Worm (Caenorhabditis elegans) whole organism, young adult: ENCODE measurements around the gene gpd-2.

ENCODE experiments used
- C06A6.2 ChIP-seq: fragments of 200-800 bp; sonication (Bioruptor generic); conservative IDR thresholded peaks from 2 replicates; pipeline ENCODE4 v1.3.6; 2022; ENCODE audit warnings: missing genetic modification characterization, missing compliant biosample characterization
- F10E7.11 ChIP-seq: sonication (generic microtip); optimal IDR thresholded peaks from 2 replicates; lab custom pipeline; 2017; ENCODE audit warnings: mild to moderate bottlenecking, missing genetic modification characterization, moderate library complexity, missing compliant biosample characterization
- F23B12.7 ChIP-seq: sonication (generic microtip); optimal IDR thresholded peaks from 2 replicates; lab custom pipeline; 2017; ENCODE audit warnings: missing genetic modification characterization, mild to moderate bottlenecking, missing compliant biosample characterization, antibody characterized with exemption, moderate library complexity; ENCODE audit not compliant: insufficient read depth
- F52B5.7 ChIP-seq: sonication (generic microtip); optimal IDR thresholded peaks from 2 replicates; lab custom pipeline; 2016; ENCODE audit warnings: mild to moderate bottlenecking, missing genetic modification characterization, missing compliant biosample characterization
- F57A8.1 ChIP-seq: fragments of 200-800 bp; sonication (Bioruptor generic); optimal IDR thresholded peaks from 2 replicates; lab custom pipeline; 2018; ENCODE audit warnings: mild to moderate bottlenecking, missing genetic modification characterization, moderate library complexity, missing compliant biosample characterization
- F57C9.4 ChIP-seq: sonication (generic microtip); optimal IDR thresholded peaks from 2 replicates; lab custom pipeline; 2017; ENCODE audit warnings: mild to moderate bottlenecking, missing genetic modification characterization, missing compliant biosample characterization
- Y53F4B.3 ChIP-seq: fragments of 200-800 bp; sonication (Bioruptor generic); IDR thresholded peaks from 2 replicates; pipeline ENCODE4 v1.3.6; 2022; ENCODE audit warnings: missing genetic modification reagents, missing genetic modification characterization, missing compliant biosample characterization
- Y53G8AR.9 ChIP-seq: fragments of 200-800 bp; sonication (Bioruptor generic); conservative IDR thresholded peaks from 2 replicates; pipeline ENCODE4 v1.3.6; 2022; ENCODE audit warnings: missing genetic modification reagents, missing genetic modification characterization, missing compliant biosample characterization
- Y56A3A.18 ChIP-seq: fragments of 200-800 bp; sonication (Bioruptor generic); IDR thresholded peaks from 2 replicates; pipeline ENCODE4 v1.3.6; 2022; ENCODE audit warnings: missing genetic modification reagents, missing genetic modification characterization, missing compliant biosample characterization
- Y67H2A.10 ChIP-seq: fragments of 200-800 bp; sonication (Bioruptor generic); conservative IDR thresholded peaks from 2 replicates; pipeline ENCODE4 v1.3.6; 2022; ENCODE audit warnings: missing genetic modification reagents, missing genetic modification characterization, missing compliant biosample characterization
- Y79H2A.3 ChIP-seq: fragments of 200-800 bp; sonication (Bioruptor generic); conservative IDR thresholded peaks from 2 replicates; pipeline ENCODE4 v1.3.6; 2022; ENCODE audit warnings: missing genetic modification reagents, missing genetic modification characterization, missing compliant biosample characterization
- ZK185.1 ChIP-seq: sonication (generic microtip); optimal IDR thresholded peaks from 2 replicates; lab custom pipeline; 2016; ENCODE audit warnings: mild to moderate bottlenecking, missing genetic modification characterization, missing compliant biosample characterization; ENCODE audit not compliant: poor library complexity, severe bottlenecking
- aptf-3 ChIP-seq: fragments of 200-800 bp; sonication (Bioruptor generic); IDR thresholded peaks from 2 replicates; pipeline ENCODE4 v1.3.6; 2022; ENCODE audit warnings: missing genetic modification characterization, missing compliant biosample characterization
- atf-7 ChIP-seq: sonication (generic microtip); optimal IDR thresholded peaks from 2 replicates; lab custom pipeline; 2017; ENCODE audit warnings: mild to moderate bottlenecking, missing genetic modification characterization, missing compliant biosample characterization
- athp-1 ChIP-seq: sonication (generic microtip); optimal IDR thresholded peaks from 2 replicates; lab custom pipeline; 2017; ENCODE audit warnings: mild to moderate bottlenecking, missing genetic modification characterization, missing compliant biosample characterization
- attf-3 ChIP-seq: fragments of 200-800 bp; sonication (Bioruptor generic); conservative IDR thresholded peaks from 2 replicates; pipeline ENCODE4 v1.3.6; 2022; ENCODE audit warnings: missing genetic modification reagents, missing genetic modification characterization, missing compliant biosample characterization
- attf-5 ChIP-seq: fragments of 200-800 bp; sonication (Bioruptor generic); optimal IDR thresholded peaks from 2 replicates; lab custom pipeline; 2018; ENCODE audit warnings: mild to moderate bottlenecking, missing genetic modification characterization, missing compliant biosample characterization
- attf-6 ChIP-seq: fragments of 200-800 bp; sonication (Bioruptor generic); IDR thresholded peaks from 2 replicates; pipeline ENCODE4 v1.3.6; 2022; ENCODE audit warnings: missing genetic modification reagents, missing genetic modification characterization, missing compliant biosample characterization
- bed-2 ChIP-seq: fragments of 200-800 bp; sonication (Bioruptor generic); IDR thresholded peaks from 2 replicates; pipeline ENCODE4 v1.3.6; 2022; ENCODE audit warnings: missing genetic modification reagents, missing genetic modification characterization, missing compliant biosample characterization
- ceh-100 ChIP-seq: fragments of 200-800 bp; sonication (Bioruptor generic); IDR thresholded peaks from 2 replicates; pipeline ENCODE4 v1.3.6; 2022; ENCODE audit warnings: missing genetic modification reagents, missing genetic modification characterization, missing compliant biosample characterization
- ceh-40 ChIP-seq: fragments of 200-800 bp; sonication (Bioruptor generic); IDR thresholded peaks from 2 replicates; pipeline ENCODE4 v1.3.6; 2022; ENCODE audit warnings: missing genetic modification characterization, missing compliant biosample characterization
- ceh-58 ChIP-seq: fragments of 200-800 bp; sonication (Bioruptor generic); IDR thresholded peaks from 2 replicates; pipeline ENCODE4 v1.3.6; 2022; ENCODE audit warnings: missing genetic modification characterization, missing compliant biosample characterization
- ceh-91 ChIP-seq: fragments of 200-800 bp; sonication (Bioruptor generic); IDR thresholded peaks from 2 replicates; pipeline ENCODE4 v1.3.6; 2022; ENCODE audit warnings: missing genetic modification reagents, missing genetic modification characterization, missing compliant biosample characterization
- dox-1 ChIP-seq: fragments of 200-800 bp; sonication (Bioruptor generic); IDR thresholded peaks from 2 replicates; pipeline ENCODE4 v1.3.6; 2022; ENCODE audit warnings: missing genetic modification reagents, missing genetic modification characterization, missing compliant biosample characterization
- dpl-1 ChIP-seq: fragments of 150-350 bp; optimal IDR thresholded peaks from 2 replicates; lab custom pipeline; 2014; ENCODE audit warnings: missing biosample characterization, missing genetic modification reagents, missing genetic modification characterization
- egl-18 ChIP-seq: fragments of 200-800 bp; sonication (Bioruptor generic); IDR thresholded peaks from 2 replicates; pipeline ENCODE4 v1.3.6; 2022; ENCODE audit warnings: missing genetic modification reagents, missing genetic modification characterization, missing compliant biosample characterization
- ekl-4 ChIP-seq: fragments of 200-800 bp; sonication (Bioruptor generic); IDR thresholded peaks from 2 replicates; pipeline ENCODE4 v1.3.6; 2022; ENCODE audit warnings: missing genetic modification reagents, missing genetic modification characterization, missing compliant biosample characterization
- ets-4 ChIP-seq: fragments of 200-800 bp; sonication (Bioruptor generic); optimal IDR thresholded peaks from 2 replicates; lab custom pipeline; 2018; ENCODE audit warnings: mild to moderate bottlenecking, missing genetic modification characterization, missing compliant biosample characterization
- gei-17 ChIP-seq: fragments of 200-800 bp; sonication (Bioruptor generic); optimal IDR thresholded peaks from 2 replicates; lab custom pipeline; 2018; ENCODE audit warnings: mild to moderate bottlenecking, missing genetic modification characterization, missing compliant biosample characterization
- hlh-26 ChIP-seq: fragments of 200-800 bp; sonication (Bioruptor generic); conservative IDR thresholded peaks from 2 replicates; pipeline ENCODE4 v1.3.6; 2022; ENCODE audit warnings: missing genetic modification reagents, missing genetic modification characterization, missing compliant biosample characterization
- hmg-1.2 ChIP-seq: fragments of 200-800 bp; sonication (Bioruptor generic); IDR thresholded peaks from 2 replicates; pipeline ENCODE4 v1.3.6; 2022; ENCODE audit warnings: missing genetic modification reagents, missing genetic modification characterization, missing compliant biosample characterization
- hrde-1 ChIP-seq: sonication (generic microtip); optimal IDR thresholded peaks from 2 replicates; lab custom pipeline; 2016; ENCODE audit warnings: missing genetic modification characterization, mild to moderate bottlenecking, missing compliant biosample characterization, moderate library complexity, missing genotype, missing genetic modification reagents, borderline replicate concordance
- lin-26 ChIP-seq: fragments of 200-800 bp; sonication (Bioruptor generic); IDR thresholded peaks from 2 replicates; pipeline ENCODE4 v1.3.6; 2022; ENCODE audit warnings: missing genetic modification reagents, missing genetic modification characterization, missing compliant biosample characterization
- lin-40 ChIP-seq: sonication (generic microtip); optimal IDR thresholded peaks from 2 replicates; lab custom pipeline; 2016; ENCODE audit warnings: missing genetic modification characterization, mild to moderate bottlenecking, missing compliant biosample characterization, missing genotype, missing genetic modification reagents
- madf-10 ChIP-seq: sonication (generic microtip); optimal IDR thresholded peaks from 2 replicates; lab custom pipeline; 2016; ENCODE audit warnings: mild to moderate bottlenecking, missing genetic modification characterization, missing compliant biosample characterization
- mel-28 ChIP-seq: sonication (generic microtip); optimal IDR thresholded peaks from 2 replicates; lab custom pipeline; 2016; ENCODE audit warnings: borderline replicate concordance, mild to moderate bottlenecking, missing genetic modification characterization, missing compliant biosample characterization
- mxl-1 ChIP-seq: sonication (generic microtip); optimal IDR thresholded peaks from 2 replicates; lab custom pipeline; 2016; ENCODE audit warnings: missing genetic modification characterization, missing compliant biosample characterization
- nfyb-1 ChIP-seq: fragments of 200-800 bp; sonication (Bioruptor generic); IDR thresholded peaks from 2 replicates; pipeline ENCODE4 v1.3.6; 2022; ENCODE audit warnings: missing genetic modification reagents, missing genetic modification characterization, missing compliant biosample characterization
- nhr-120 ChIP-seq: fragments of 200-800 bp; sonication (Bioruptor generic); IDR thresholded peaks from 2 replicates; pipeline ENCODE4 v1.3.6; 2022; ENCODE audit warnings: missing genetic modification characterization, missing compliant biosample characterization
- nhr-179 ChIP-seq: sonication (generic microtip); optimal IDR thresholded peaks from 2 replicates; lab custom pipeline; 2016; ENCODE audit warnings: mild to moderate bottlenecking, missing genetic modification characterization, missing compliant biosample characterization
- nhr-80 ChIP-seq: sonication (generic microtip); optimal IDR thresholded peaks from 2 replicates; lab custom pipeline; 2016; ENCODE audit warnings: missing genetic modification characterization, missing compliant biosample characterization
- nhr-90 ChIP-seq: sonication (generic microtip); optimal IDR thresholded peaks from 2 replicates; lab custom pipeline; 2016; ENCODE audit warnings: missing genotype, mild to moderate bottlenecking, missing genetic modification characterization, missing compliant biosample characterization
- somi-1 ChIP-seq: fragments of 200-800 bp; sonication (Bioruptor generic); optimal IDR thresholded peaks from 2 replicates; lab custom pipeline; 2018; ENCODE audit warnings: mild to moderate bottlenecking, missing genetic modification characterization, missing compliant biosample characterization
- sptf-2 ChIP-seq: fragments of 200-800 bp; sonication (Bioruptor generic); optimal IDR thresholded peaks from 2 replicates; lab custom pipeline; 2018; ENCODE audit warnings: mild to moderate bottlenecking, missing genetic modification characterization, missing compliant biosample characterization
- unc-130 ChIP-seq: sonication (generic microtip); optimal IDR thresholded peaks from 2 replicates; lab custom pipeline; 2016; ENCODE audit warnings: missing genetic modification reagents, missing genetic modification characterization, missing compliant biosample characterization
- unc-62 ChIP-seq: fragments of 150-350 bp; optimal IDR thresholded peaks from 2 replicates; lab custom pipeline; 2014; ENCODE audit warnings: missing biosample characterization, missing genetic modification reagents, missing genetic modification characterization
- zfh-2 ChIP-seq: fragments of 200-800 bp; sonication (Bioruptor generic); conservative IDR thresholded peaks from 2 replicates; pipeline ENCODE4 v1.3.6; 2022; ENCODE audit warnings: missing genetic modification reagents, missing genetic modification characterization, missing compliant biosample characterization
- ztf-22 ChIP-seq: fragments of 200-800 bp; sonication (Bioruptor generic); optimal IDR thresholded peaks from 2 replicates; lab custom pipeline; 2018; ENCODE audit warnings: mild to moderate bottlenecking, missing genetic modification characterization, moderate library complexity, missing compliant biosample characterization
- ztf-6 ChIP-seq: fragments of 200-800 bp; sonication (Bioruptor generic); IDR thresholded peaks from 2 replicates; pipeline ENCODE4 v1.3.6; 2022; ENCODE audit warnings: missing genetic modification reagents, missing genetic modification characterization, missing compliant biosample characterization

The gpd-2 gene

ce11 chrX:3127626-3128142, 13.2 kb upstream of the gpd-2 start:
- TF ChIP-seq ztf-6: no peak
- no peak for TF ChIP-seq F23B12.7 (tag; lab: Kevin White, UChicago)
- no peak for TF ChIP-seq sptf-2 (GFP tag; lab: Kevin White, UChicago)
- peak; percentile 85 for TF ChIP-seq madf-10 (tag; lab: Kevin White, UChicago)
- peak; percentile 86 for TF ChIP-seq hmg-1.2
- no peak for TF ChIP-seq dpl-1 (GFP tag; lab: Kevin White, UChicago)
- peak; percentile 76 for TF ChIP-seq atf-7 (tag; lab: Kevin White, UChicago)
- no peak for TF ChIP-seq mel-28 (tag; lab: Kevin White, UChicago)
- peak; percentile 95 for TF ChIP-seq nhr-80 (tag; lab: Kevin White, UChicago)
- no peak for TF ChIP-seq hlh-26 (GFP tag; lab: Robert Waterston, UW)
- no peak for TF ChIP-seq ceh-40
- peak; percentile 33 for TF ChIP-seq athp-1
- TF ChIP-seq ets-4 (GFP tag; lab: Kevin White, UChicago): peak; percentile 37
- TF ChIP-seq F52B5.7 (tag; lab: Kevin White, UChicago): peak; percentile 49
- peak; percentile 33 for TF ChIP-seq unc-62 (GFP tag; lab: Kevin White, UChicago)
- TF ChIP-seq Y53G8AR.9 (GFP tag; lab: Robert Waterston, UW): 0 out of 2 replicates have a peak, but pooled peaks have one; percentile 44
- TF ChIP-seq dox-1 (GFP tag; lab: Robert Waterston, UW): peak; percentile 94
- TF ChIP-seq egl-18 (GFP tag; lab: Robert Waterston, UW): no peak
- TF ChIP-seq nhr-179 (tag; lab: Kevin White, UChicago): no peak
- no peak for TF ChIP-seq unc-130
- TF ChIP-seq somi-1 (GFP tag; lab: Kevin White, UChicago): peak; percentile 68
- TF ChIP-seq ZK185.1: peak; percentile 61
- peak; percentile 79 for TF ChIP-seq lin-26 (GFP tag; lab: Robert Waterston, UW)
- TF ChIP-seq ceh-100 (GFP tag; lab: Robert Waterston, UW): no peak
- TF ChIP-seq aptf-3: no peak
- no peak for TF ChIP-seq F10E7.11
- TF ChIP-seq gei-17 (GFP tag; lab: Kevin White, UChicago): peak; percentile 87
- TF ChIP-seq Y67H2A.10: 0 out of 2 replicates have a peak, but pooled peaks have one; percentile 19
- no peak for TF ChIP-seq ceh-58
- TF ChIP-seq attf-3 (GFP tag; lab: Robert Waterston, UW): 0 out of 2 replicates have a peak, but pooled peaks have one; percentile 30
- TF ChIP-seq F57C9.4 (tag; lab: Kevin White, UChicago): no peak
- TF ChIP-seq Y79H2A.3 (GFP tag; lab: Robert Waterston, UW): no peak
- TF ChIP-seq Y56A3A.18 (GFP tag; lab: Robert Waterston, UW): no peak
- peak; percentile 61; the same call in 1 of the 2 replicates for TF ChIP-seq bed-2 (GFP tag; lab: Robert Waterston, UW)
- no peak for TF ChIP-seq nhr-120 (GFP tag; lab: Robert Waterston, UW)
- TF ChIP-seq ztf-22 (GFP tag; lab: Kevin White, UChicago): peak; percentile 87
- no peak for TF ChIP-seq F57A8.1
- TF ChIP-seq Y53F4B.3 (GFP tag; lab: Robert Waterston, UW): no peak
- TF ChIP-seq zfh-2 (GFP tag; lab: Robert Waterston, UW): peak; percentile 99
- TF ChIP-seq attf-6 (GFP tag; lab: Robert Waterston, UW): no peak
- peak; percentile 65 for TF ChIP-seq nhr-90
- TF ChIP-seq mxl-1: no peak
- TF ChIP-seq hrde-1 (tag; lab: Kevin White, UChicago): no peak
- no peak for TF ChIP-seq ceh-91
- peak; percentile 72 for TF ChIP-seq C06A6.2 (GFP tag; lab: Robert Waterston, UW)
- peak; percentile 74 for TF ChIP-seq nfyb-1
- peak; percentile 73 for TF ChIP-seq ekl-4 (GFP tag; lab: Robert Waterston, UW)
- peak; percentile 94 for TF ChIP-seq attf-5 (GFP tag; lab: Kevin White, UChicago)
- TF ChIP-seq lin-40 (tag; lab: Kevin White, UChicago): peak; percentile 93
